Fruit fly (Drosophila melanogaster) whole organism, prepupa: ENCODE measurements around the gene Mst85C.

ENCODE experiments used
- Blimp-1 ChIP-seq: fragments of 200-800 bp; sonication (Bioruptor generic); optimal IDR thresholded peaks from 3 replicates; lab custom pipeline; 2017; ENCODE audit warnings: missing biosample characterization, missing genetic modification characterization, mild to moderate bottlenecking, moderate library complexity, missing genetic modification reagents
- CG10631 ChIP-seq: fragments of 200-800 bp; sonication (Bioruptor generic); optimal IDR thresholded peaks from 2 replicates; lab custom pipeline; 2016; ENCODE audit warnings: missing biosample characterization, missing genetic modification characterization
- CG10669 ChIP-seq: fragments of 200-800 bp; sonication (Bioruptor generic); optimal IDR thresholded peaks from 3 replicates; lab custom pipeline; 2018; ENCODE audit warnings: missing biosample characterization, mild to moderate bottlenecking, missing genetic modification characterization, moderate library complexity
- CG11294 ChIP-seq: fragments of 200-800 bp; sonication (Bioruptor generic); IDR thresholded peaks from 2 replicates; pipeline ENCODE4 v1.3.6; 2022; ENCODE audit warnings: missing biosample characterization, missing genetic modification characterization
- CG11762 ChIP-seq: fragments of 200-800 bp; sonication (Bioruptor generic); optimal IDR thresholded peaks from 3 replicates; lab custom pipeline; 2016; ENCODE audit warnings: missing biosample characterization, missing genetic modification characterization; ENCODE audit not compliant: insufficient read depth
- CG11902 ChIP-seq: fragments of 200-800 bp; sonication (Bioruptor generic); optimal IDR thresholded peaks from 3 replicates; lab custom pipeline; 2016; ENCODE audit warnings: missing biosample characterization, missing genetic modification characterization
- CG1621 ChIP-seq: fragments of 200-800 bp; sonication (Bioruptor generic); optimal IDR thresholded peaks from 3 replicates; lab custom pipeline; 2018; ENCODE audit warnings: missing biosample characterization, mild to moderate bottlenecking, missing genetic modification characterization
- CG16779 ChIP-seq: fragments of 200-800 bp; sonication (Bioruptor generic); optimal IDR thresholded peaks from 3 replicates; lab custom pipeline; 2017; ENCODE audit warnings: missing biosample characterization, mild to moderate bottlenecking, missing genetic modification characterization
- CG3032 ChIP-seq: fragments of 200-800 bp; optimal IDR thresholded peaks from 2 replicates; lab custom pipeline; 2019; ENCODE audit warnings: missing biosample characterization, mild to moderate bottlenecking, missing genetic modification characterization, moderate library complexity
- CG31627 ChIP-seq: fragments of 200-800 bp; sonication (Bioruptor generic); optimal IDR thresholded peaks from 3 replicates; lab custom pipeline; 2016; ENCODE audit warnings: missing biosample characterization, missing genetic modification characterization
- CG32006 ChIP-seq: fragments of 200-800 bp; sonication (Bioruptor generic); optimal IDR thresholded peaks from 3 replicates; lab custom pipeline; 2017; ENCODE audit warnings: missing biosample characterization, mild to moderate bottlenecking, missing genetic modification characterization
- CG34406 ChIP-seq: fragments of 200-800 bp; sonication (Bioruptor generic); optimal IDR thresholded peaks from 3 replicates; lab custom pipeline; 2016; ENCODE audit warnings: missing biosample characterization, missing genetic modification characterization
- CG4318 ChIP-seq: fragments of 200-800 bp; sonication (Bioruptor generic); optimal IDR thresholded peaks from 3 replicates; lab custom pipeline; 2017; ENCODE audit warnings: missing biosample characterization, mild to moderate bottlenecking, missing genetic modification characterization
- CG6163 ChIP-seq: fragments of 200-800 bp; sonication (Bioruptor generic); IDR thresholded peaks from 3 replicates; pipeline ENCODE4 v1.3.6; 2022; ENCODE audit warnings: missing biosample characterization, missing genetic modification characterization
- CG6792 ChIP-seq: fragments of 200-800 bp; sonication (Bioruptor generic); optimal IDR thresholded peaks from 3 replicates; lab custom pipeline; 2016; ENCODE audit warnings: missing biosample characterization, missing genetic modification characterization
- CG6808 ChIP-seq: fragments of 200-800 bp; sonication (Bioruptor generic); optimal IDR thresholded peaks from 3 replicates; lab custom pipeline; 2017; ENCODE audit warnings: missing biosample characterization, missing genetic modification characterization, mild to moderate bottlenecking, moderate library complexity, missing genetic modification reagents
- CG7368 ChIP-seq: fragments of 200-800 bp; sonication (Bioruptor generic); optimal IDR thresholded peaks from 3 replicates; lab custom pipeline; 2016; ENCODE audit warnings: missing biosample characterization, missing genetic modification characterization
- CG8119 ChIP-seq: fragments of 200-800 bp; sonication (Bioruptor generic); IDR thresholded peaks from 3 replicates; pipeline ENCODE4 v1.3.6; 2022; ENCODE audit warnings: missing biosample characterization, missing genetic modification characterization
- CG8632 ChIP-seq: fragments of 200-800 bp; sonication (Bioruptor generic); optimal IDR thresholded peaks from 3 replicates; lab custom pipeline; 2016; ENCODE audit warnings: missing biosample characterization, missing genetic modification characterization
- Eip75B ChIP-seq: fragments of 200-800 bp; sonication (Bioruptor generic); optimal IDR thresholded peaks from 3 replicates; lab custom pipeline; 2016; ENCODE audit warnings: missing biosample characterization, missing genetic modification characterization
- Hr38 ChIP-seq: sonication (Bioruptor generic); optimal IDR thresholded peaks from 2 replicates; lab custom pipeline; 2016; ENCODE audit warnings: missing biosample characterization, missing genetic modification characterization
- Hr4 ChIP-seq: fragments of 200-800 bp; sonication (Bioruptor generic); optimal IDR thresholded peaks from 3 replicates; lab custom pipeline; 2016; ENCODE audit warnings: missing biosample characterization, missing genetic modification characterization
- Lpt ChIP-seq: fragments of 200-800 bp; sonication (Bioruptor generic); optimal IDR thresholded peaks from 3 replicates; lab custom pipeline; 2016; ENCODE audit warnings: missing biosample characterization, missing genetic modification characterization
- OdsH ChIP-seq: fragments of 200-800 bp; sonication (Bioruptor generic); optimal IDR thresholded peaks from 3 replicates; lab custom pipeline; 2016; ENCODE audit warnings: missing biosample characterization, missing genetic modification characterization
- Smox ChIP-seq: fragments of 200-800 bp; sonication (Bioruptor generic); optimal IDR thresholded peaks from 3 replicates; lab custom pipeline; 2016; ENCODE audit warnings: missing biosample characterization, missing genetic modification characterization
- Sox102F ChIP-seq: fragments of 200-800 bp; sonication (Bioruptor generic); optimal IDR thresholded peaks from 2 replicates; lab custom pipeline; 2016; ENCODE audit warnings: missing biosample characterization, mild to moderate bottlenecking, missing genetic modification characterization
- Sox14 ChIP-seq: fragments of 200-800 bp; sonication (Bioruptor generic); optimal IDR thresholded peaks from 3 replicates; lab custom pipeline; 2016; ENCODE audit warnings: missing biosample characterization, missing genetic modification characterization
- Sox15 ChIP-seq: fragments of 200-800 bp; sonication (Bioruptor generic); optimal IDR thresholded peaks from 3 replicates; lab custom pipeline; 2016; ENCODE audit warnings: missing biosample characterization, missing genetic modification characterization
- cyc ChIP-seq: fragments of 200-800 bp; sonication (Bioruptor generic); optimal IDR thresholded peaks from 3 replicates; lab custom pipeline; 2016; ENCODE audit warnings: missing biosample characterization, missing genetic modification characterization
- dac ChIP-seq: fragments of 200-800 bp; sonication (Bioruptor generic); optimal IDR thresholded peaks from 2 replicates; lab custom pipeline; 2017; ENCODE audit warnings: missing biosample characterization, mild to moderate bottlenecking, missing genetic modification characterization
- dsx ChIP-seq: fragments of 200-800 bp; optimal IDR thresholded peaks from 3 replicates; lab custom pipeline; 2019; ENCODE audit warnings: missing biosample characterization, mild to moderate bottlenecking, missing genetic modification characterization, moderate library complexity; ENCODE audit not compliant: poor library complexity, severe bottlenecking
- esn ChIP-seq: fragments of 200-800 bp; sonication (Bioruptor generic); optimal IDR thresholded peaks from 2 replicates; lab custom pipeline; 2016; ENCODE audit warnings: missing biosample characterization, mild to moderate bottlenecking, missing genetic modification characterization, moderate library complexity
- fd59A ChIP-seq: fragments of 200-800 bp; sonication (Bioruptor generic); optimal IDR thresholded peaks from 2 replicates; lab custom pipeline; 2017; ENCODE audit warnings: missing biosample characterization, mild to moderate bottlenecking, missing genetic modification characterization, missing genetic modification reagents
- fd85E ChIP-seq: fragments of 200-800 bp; sonication (Bioruptor generic); optimal IDR thresholded peaks from 3 replicates; lab custom pipeline; 2016; ENCODE audit warnings: missing biosample characterization, missing genetic modification characterization
- lz ChIP-seq: fragments of 200-800 bp; sonication (Bioruptor generic); optimal IDR thresholded peaks from 3 replicates; lab custom pipeline; 2016; ENCODE audit warnings: missing biosample characterization, missing genetic modification characterization
- net ChIP-seq: fragments of 200-800 bp; sonication (Bioruptor generic); optimal IDR thresholded peaks from 3 replicates; lab custom pipeline; 2016; ENCODE audit warnings: missing biosample characterization, missing genetic modification characterization
- pdm3 ChIP-seq: fragments of 200-800 bp; sonication (Bioruptor generic); optimal IDR thresholded peaks from 3 replicates; lab custom pipeline; 2016; ENCODE audit warnings: missing biosample characterization, missing genetic modification characterization
- salr ChIP-seq, 2 experiments: fragments of 200-800 bp; sonication (Bioruptor generic); optimal IDR thresholded peaks; 3 replicates each; lab custom pipeline; 2016 to 2018; ENCODE audit warnings: missing biosample characterization in 2 of 2, missing genetic modification characterization in 2 of 2, mild to moderate bottlenecking in 1 of 2
- spab ChIP-seq: fragments of 200-800 bp; sonication (Bioruptor generic); optimal IDR thresholded peaks from 2 replicates; lab custom pipeline; 2017; ENCODE audit warnings: missing biosample characterization, mild to moderate bottlenecking, missing genetic modification characterization, missing genetic modification reagents
- ss ChIP-seq, 2 experiments: fragments of 200-800 bp; sonication (Bioruptor generic); optimal IDR thresholded peaks; 2 replicates in 1 of 2; 3 replicates in 1 of 2; lab custom pipeline; 2017 to 2018; ENCODE audit warnings: mild to moderate bottlenecking in 2 of 2, missing biosample characterization in 2 of 2, missing genetic modification characterization in 2 of 2, moderate library complexity in 1 of 2
- svp ChIP-seq: fragments of 200-800 bp; sonication (Bioruptor generic); peaks from one replicate; lab custom pipeline; 2016; ENCODE audit warnings: missing biosample characterization, missing genetic modification characterization
- vri ChIP-seq: fragments of 200-800 bp; sonication (Bioruptor generic); optimal IDR thresholded peaks from 3 replicates; lab custom pipeline; 2016; ENCODE audit warnings: missing biosample characterization, mild to moderate bottlenecking, missing genetic modification characterization

Mst85C gene

DNA sequence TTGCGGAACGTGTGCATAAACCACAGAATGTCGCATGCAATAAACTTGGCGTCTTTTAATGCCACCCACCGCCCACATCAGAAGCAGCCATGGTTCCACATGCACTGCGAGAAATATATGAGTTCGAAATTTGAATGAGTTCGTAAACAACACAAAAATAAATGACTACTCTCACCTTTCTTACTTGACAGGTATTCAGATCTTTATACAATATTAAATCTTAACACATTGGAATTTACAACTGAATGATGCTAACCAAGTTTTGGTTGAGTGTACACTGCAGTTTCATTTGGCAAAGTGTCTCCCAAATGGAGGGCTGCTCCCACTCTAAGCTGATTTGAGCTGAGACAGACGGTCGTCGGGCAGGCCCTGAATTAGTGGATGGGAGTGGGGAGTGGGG lies 26.5 kb downstream of the Mst85C start (continued):
- TF ChIP-seq CG16779 (tag; lab: Kevin White, UChicago) (no peak), ss (GFP tag; optimal IDR thresholded peaks at IDR 0.05; lab: Kevin White, UChicago) (peak in 1 of 2 experiments; percentile 43), Blimp-1 (no peak), CG6808 (GFP tag; lab: Kevin White, UChicago) (peak; percentile 32), CG11294 (GFP tag; lab: Robert Waterston, UW) (no peak), CG6792 (peak; percentile 37), vri (GFP tag; lab: Kevin White, UChicago) (no peak), CG11902 (no peak), CG1621 (tag; lab: Kevin White, UChicago) (no peak), CG31627 (peak; percentile 40), dsx (peak; percentile 32), CG32006 (GFP tag; lab: Kevin White, UChicago) (no peak), CG11762 (peak; percentile 18), Eip75B (GFP tag; lab: Kevin White, UChicago) (peak; percentile 48), esn (peak; percentile 41), Hr38 (GFP tag; lab: Kevin White, UChicago) (no peak), cyc (GFP tag; lab: Kevin White, UChicago) (peak; percentile 48), OdsH (GFP tag; lab: Kevin White, UChicago) (peak; percentile 50), CG4318 (no peak), CG34406 (GFP tag; lab: Kevin White, UChicago) (no peak), CG8632 (GFP tag; lab: Kevin White, UChicago) (peak; percentile 21), salr (GFP tag; optimal IDR thresholded peaks at IDR 0.05; lab: Kevin White, UChicago) (peak in 1 of 2 experiments; percentile 16), CG3032 (tag; lab: Kevin White, UChicago) (peak; percentile 30), fd59A (peak; percentile 34), Hr4 (GFP tag; lab: Kevin White, UChicago) (peak; percentile 49), Sox14 (peak; percentile 35), lz (peak; percentile 32), spab (GFP tag; lab: Kevin White, UChicago) (no peak), fd85E (GFP tag; lab: Kevin White, UChicago) (no peak), svp (GFP tag; lab: Kevin White, UChicago) (peak; percentile 48), Sox102F (GFP tag; lab: Kevin White, UChicago) (peak; percentile 42), net (peak; percentile 9), Smox (peak; percentile 33), dac (GFP tag; lab: Kevin White, UChicago) (no peak), Sox15 (GFP tag; lab: Kevin White, UChicago) (no peak), CG10631 (GFP tag; lab: Kevin White, UChicago) (peak; percentile 39), CG8119 (GFP tag; lab: Robert Waterston, UW) (peak; percentile 50; the same call in 2 of the 3 replicates), Lpt (GFP tag; lab: Kevin White, UChicago) (no peak), CG10669 (GFP tag; lab: Kevin White, UChicago) (peak; percentile 53), pdm3 (peak; percentile 54)

DNA sequence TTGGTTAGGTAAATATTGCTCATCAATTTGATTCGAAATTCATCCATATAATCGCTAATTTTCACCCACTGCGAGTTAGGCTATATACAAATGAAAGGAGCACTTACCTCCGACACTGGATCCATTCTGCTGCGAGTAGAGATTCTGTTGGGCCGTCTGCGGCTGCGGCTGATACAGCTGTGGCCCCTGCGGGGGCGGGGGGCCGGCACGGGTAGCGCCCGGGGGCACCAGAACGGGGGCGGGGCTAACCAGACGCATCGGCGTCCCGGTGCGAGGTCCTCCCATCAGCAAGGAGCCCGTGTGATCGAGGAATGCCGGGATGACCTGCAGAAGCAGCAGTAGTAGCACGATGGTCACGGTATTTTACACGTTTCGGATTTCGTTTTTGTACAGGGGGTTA lies 31.2 kb downstream of the Mst85C start:
- TF ChIP-seq CG7368 (no peak), CG6163 (no peak), lz (no peak)
- TF ChIP-seq, all 60 proteins: peak for 0
